Worm (Caenorhabditis elegans): ENCODE measurements around the gene F10G7.12.

F10G7.12 gene

ce11 chrII:4739984-4740462 lies 50.4 kb downstream of the F10G7.12 start, which contains the start of gene eas-1 (continued):
- TF ChIP-seq T20F7.1 (GFP tag; optimal IDR thresholded peaks at IDR 0.05) (peak; percentile 63), rbr-2 (tag; optimal IDR thresholded peaks at IDR 0.05) (peak; percentile 56), lin-29 (GFP tag; IDR thresholded peaks at IDR 0.05) (no peak), dmd-8 (GFP tag; IDR thresholded peaks at IDR 0.05) (no peak), nhr-102 (tag; optimal IDR thresholded peaks at IDR 0.05) (peak; percentile 39), Y75B8A.6 (GFP tag; IDR thresholded peaks at IDR 0.05) (no peak), nhr-41 (GFP tag; IDR thresholded peaks at IDR 0.05) (no peak), T26A8.4 (GFP tag; IDR thresholded peaks at IDR 0.05) (0 out of 2 replicates have a peak, but pooled peaks have one; percentile 19), unc-130 (GFP tag; optimal IDR thresholded peaks at IDR 0.05) (peak; percentile 92), fkh-10 (GFP tag; optimal IDR thresholded peaks at IDR 0.05) (peak; percentile 38), spr-1 (tag; optimal IDR thresholded peaks at IDR 0.05) (peak; percentile 28), mdt-29 (GFP tag; IDR thresholded peaks at IDR 0.05) (no peak), dmd-6 (GFP tag; IDR thresholded peaks at IDR 0.05) (peak; percentile 69), F49E8.2 (tag; optimal IDR thresholded peaks at IDR 0.05; ENCODE audit: borderline replicate concordance) (no peak), madf-9 (GFP tag; conservative IDR thresholded peaks at IDR 0.05) (peak; percentile 71)

Data from whole organism, L4 larva.